Fruit fly (Drosophila melanogaster): ENCODE data around the gene CG34375.

DNA sequence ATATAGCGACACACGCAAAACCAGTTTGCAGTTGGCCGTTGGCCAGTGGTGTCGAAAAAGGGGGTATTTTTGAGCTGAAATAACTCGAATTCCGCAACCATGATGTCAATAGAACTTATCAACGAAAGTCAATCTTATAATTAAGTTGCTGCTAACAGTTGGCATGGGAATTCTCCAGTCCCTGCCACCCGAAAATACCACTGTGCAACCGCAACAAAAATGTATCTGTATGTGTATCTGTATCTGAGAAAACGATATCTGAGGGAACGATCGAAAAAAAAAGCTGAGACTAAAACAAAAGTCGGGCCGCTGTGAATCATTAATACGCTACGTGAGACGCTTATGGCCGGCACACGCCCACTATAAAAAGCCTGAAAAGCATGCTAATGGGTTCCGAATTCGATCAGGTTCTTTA, 36.2 kb upstream of the CG34375 start:
- TF ChIP-seq gce (GFP tag; IDR thresholded peaks at IDR 0.05) (no peak), az2 (GFP tag; optimal IDR thresholded peaks at IDR 0.05) (no peak), shn (GFP tag; optimal IDR thresholded peaks at IDR 0.05) (peak; percentile 45), CG11398 (GFP tag; optimal IDR thresholded peaks at IDR 0.05) (no peak), Awh (GFP tag; IDR thresholded peaks at IDR 0.05) (peak; percentile 56; the same call in 1 of the 2 replicates), lov (optimal IDR thresholded peaks at IDR 0.05) (no peak), lov (GFP tag; IDR thresholded peaks at IDR 0.05) (no peak), CG17385 (GFP tag; optimal IDR thresholded peaks at IDR 0.05) (peak; percentile 1), ato (GFP tag; IDR thresholded peaks at IDR 0.05; ENCODE audit: partially characterized antibody) (no peak), B-H2 (GFP tag; optimal IDR thresholded peaks at IDR 0.05) (no peak), Fer2 (tag; optimal IDR thresholded peaks at IDR 0.05) (no peak), Mrtf (GFP tag; IDR thresholded peaks at IDR 0.05) (peak; percentile 55; the same call in 1 of the 3 replicates), emc (GFP tag; optimal IDR thresholded peaks at IDR 0.05) (no peak)
